Fruit fly (Drosophila melanogaster) whole organism, embryonic: ENCODE results near the gene CG43915.

Experiments
- Bteb2 ChIP-seq: fragments of 200-800 bp; sonication (Bioruptor generic); optimal IDR thresholded peaks from 2 replicates; lab custom pipeline; 2016; ENCODE audit warnings: missing biosample characterization, missing genetic modification characterization
- CG10209 ChIP-seq: fragments of 200-800 bp; sonication (Bioruptor generic); optimal IDR thresholded peaks from 3 replicates; lab custom pipeline; 2017; ENCODE audit warnings: missing biosample characterization, mild to moderate bottlenecking, missing genetic modification characterization, missing genetic modification reagents
- CG11560 ChIP-seq: fragments of 200-800 bp; sonication (Bioruptor generic); IDR thresholded peaks from 3 replicates; pipeline ENCODE4 v1.3.6; 2022; ENCODE audit warnings: missing biosample characterization, missing genetic modification characterization
- CG12104 ChIP-seq: fragments of 200-800 bp; sonication (Bioruptor generic); optimal IDR thresholded peaks from 3 replicates; lab custom pipeline; 2016; ENCODE audit warnings: missing biosample characterization, missing genetic modification characterization
- CG15601 ChIP-seq: fragments of 200-800 bp; sonication (Bioruptor generic); optimal IDR thresholded peaks from 3 replicates; lab custom pipeline; 2019; ENCODE audit warnings: missing biosample characterization, mild to moderate bottlenecking, missing genetic modification characterization, moderate library complexity
- CG15696 ChIP-seq: fragments of 200-800 bp; sonication (Bioruptor generic); optimal IDR thresholded peaks from 2 replicates; lab custom pipeline; 2019; ENCODE audit warnings: missing biosample characterization, mild to moderate bottlenecking, missing genetic modification characterization, moderate library complexity
- CG16863 ChIP-seq: fragments of 200-800 bp; sonication (Bioruptor generic); optimal IDR thresholded peaks from 3 replicates; lab custom pipeline; 2016; ENCODE audit warnings: missing biosample characterization, missing genetic modification characterization
- CG17802 ChIP-seq: fragments of 200-800 bp; sonication (Bioruptor generic); optimal IDR thresholded peaks from 2 replicates; lab custom pipeline; 2018; ENCODE audit warnings: missing biosample characterization, mild to moderate bottlenecking, missing genetic modification characterization, moderate library complexity
- CG18764 ChIP-seq: fragments of 200-800 bp; sonication (Bioruptor generic); optimal IDR thresholded peaks from 3 replicates; lab custom pipeline; 2016; ENCODE audit warnings: missing biosample characterization, missing genetic modification characterization
- CG2116 ChIP-seq: fragments of 200-800 bp; sonication (Bioruptor generic); optimal IDR thresholded peaks from 3 replicates; lab custom pipeline; 2018; ENCODE audit warnings: missing biosample characterization, mild to moderate bottlenecking, missing genetic modification characterization
- CG2199 ChIP-seq: fragments of 200-800 bp; sonication (Bioruptor generic); IDR thresholded peaks from 3 replicates; pipeline ENCODE4 v1.3.6; 2022; ENCODE audit warnings: missing biosample characterization, missing genetic modification characterization
- CG2712 ChIP-seq: fragments of 200-800 bp; optimal IDR thresholded peaks from 3 replicates; lab custom pipeline; 2019; ENCODE audit warnings: missing biosample characterization, mild to moderate bottlenecking, missing genetic modification characterization, moderate library complexity
- CG30431 ChIP-seq: fragments of 200-800 bp; sonication (Bioruptor generic); optimal IDR thresholded peaks from 2 replicates; lab custom pipeline; 2017; ENCODE audit warnings: missing biosample characterization, missing genetic modification characterization
- CG31365 ChIP-seq: fragments of 200-800 bp; sonication (Bioruptor generic); optimal IDR thresholded peaks from 2 replicates; lab custom pipeline; 2018; ENCODE audit warnings: missing biosample characterization, mild to moderate bottlenecking, missing genetic modification characterization
- CG3995 ChIP-seq: fragments of 200-800 bp; sonication (Bioruptor generic); optimal IDR thresholded peaks from 3 replicates; lab custom pipeline; 2016; ENCODE audit warnings: missing biosample characterization, missing genetic modification characterization
- CG4360 ChIP-seq: fragments of 200-800 bp; sonication (Bioruptor generic); IDR thresholded peaks from 2 replicates; pipeline ENCODE4 v1.3.6; 2022; ENCODE audit warnings: missing biosample characterization, missing genetic modification characterization
- CG4820 ChIP-seq: fragments of 200-800 bp; sonication (Bioruptor generic); optimal IDR thresholded peaks from 3 replicates; lab custom pipeline; 2016; ENCODE audit warnings: missing biosample characterization, missing genetic modification characterization
- CG7372 ChIP-seq: fragments of 200-800 bp; sonication (Bioruptor generic); IDR thresholded peaks from 2 replicates; pipeline ENCODE4 v1.3.6; 2022; ENCODE audit warnings: missing biosample characterization, missing genetic modification characterization
- CoRest ChIP-seq: fragments of 200-800 bp; sonication (Bioruptor generic); optimal IDR thresholded peaks from 3 replicates; lab custom pipeline; 2018; ENCODE audit warnings: missing biosample characterization, mild to moderate bottlenecking, missing genetic modification characterization, moderate library complexity
- D ChIP-seq, 2 experiments: fragments of 200-800 bp in 1 of 2; fragments of >200 bp in 1 of 2; sonication (Bioruptor generic) in 1 of 2; optimal IDR thresholded peaks; 2 replicates in 1 of 2; 3 replicates in 1 of 2; lab custom pipeline; 2017; ENCODE audit warnings: mild to moderate bottlenecking in 1 of 2, missing biosample characterization in 1 of 2, missing genetic modification characterization in 1 of 2, missing genetic modification reagents in 1 of 2
- Dip3 ChIP-seq: fragments of 200-800 bp; sonication (Bioruptor generic); optimal IDR thresholded peaks from 3 replicates; lab custom pipeline; 2016; ENCODE audit warnings: missing biosample characterization, missing genetic modification characterization
- Doc2 ChIP-seq: fragments of 200-800 bp; sonication (Bioruptor generic); IDR thresholded peaks from 2 replicates; pipeline ENCODE4 v1.3.6; 2022; ENCODE audit warnings: missing biosample characterization, missing genetic modification characterization
- Hey ChIP-seq: fragments of 200-800 bp; sonication (Bioruptor generic); optimal IDR thresholded peaks from 3 replicates; lab custom pipeline; 2018; ENCODE audit warnings: missing biosample characterization, mild to moderate bottlenecking, missing genetic modification characterization
- Hr39 ChIP-seq: fragments of >200 bp; optimal IDR thresholded peaks from 2 replicates; lab custom pipeline; 2017
- Nf-YB ChIP-seq: fragments of 200-800 bp; sonication (Bioruptor generic); optimal IDR thresholded peaks from 3 replicates; lab custom pipeline; 2019; ENCODE audit warnings: missing biosample characterization, mild to moderate bottlenecking, missing genetic modification characterization, moderate library complexity
- NfI ChIP-seq: fragments of 200-800 bp; sonication (Bioruptor generic); optimal IDR thresholded peaks from 3 replicates; lab custom pipeline; 2018; ENCODE audit warnings: missing biosample characterization, mild to moderate bottlenecking, missing genetic modification characterization, moderate library complexity
- Ssrp ChIP-seq: fragments of 200-800 bp; sonication (Bioruptor generic); optimal IDR thresholded peaks from 2 replicates; lab custom pipeline; 2018; ENCODE audit warnings: missing biosample characterization, mild to moderate bottlenecking, missing genetic modification characterization, moderate library complexity
- ac ChIP-seq: fragments of 200-800 bp; sonication (Bioruptor generic); optimal IDR thresholded peaks from 3 replicates; lab custom pipeline; 2017; ENCODE audit warnings: missing biosample characterization, mild to moderate bottlenecking, missing genetic modification characterization
- btn ChIP-seq: fragments of 200-800 bp; sonication (Bioruptor generic); optimal IDR thresholded peaks from 2 replicates; lab custom pipeline; 2016; ENCODE audit warnings: missing biosample characterization, missing genetic modification characterization
- fd102C ChIP-seq: fragments of 200-800 bp; sonication (Bioruptor generic); optimal IDR thresholded peaks from 2 replicates; lab custom pipeline; 2018; ENCODE audit warnings: missing biosample characterization, mild to moderate bottlenecking, missing genetic modification characterization, moderate library complexity
- fu2 ChIP-seq: fragments of 200-800 bp; sonication (Bioruptor generic); optimal IDR thresholded peaks from 2 replicates; lab custom pipeline; 2016; ENCODE audit warnings: missing biosample characterization, missing genetic modification characterization
- gcm ChIP-seq: fragments of 200-800 bp; sonication (Bioruptor generic); optimal IDR thresholded peaks from 2 replicates; lab custom pipeline; 2019; ENCODE audit warnings: missing biosample characterization, mild to moderate bottlenecking, missing genetic modification characterization, moderate library complexity
- h ChIP-seq: fragments of >200 bp; optimal IDR thresholded peaks from 2 replicates; lab custom pipeline; 2017
- insv ChIP-seq, 2 experiments: fragments of 200-800 bp; sonication (Bioruptor generic); optimal IDR thresholded peaks; 3 replicates each; lab custom pipeline; 2016 to 2018; ENCODE audit warnings: missing biosample characterization in 2 of 2, missing genetic modification characterization in 2 of 2
- kni ChIP-seq: fragments of 200-800 bp; sonication (Bioruptor generic); optimal IDR thresholded peaks from 3 replicates; lab custom pipeline; 2017; ENCODE audit warnings: mild to moderate bottlenecking, missing biosample characterization, missing genetic modification reagents, missing genetic modification characterization
- lov ChIP-seq, 2 experiments: fragments of 200-800 bp in 1 of 2; fragments of >200 bp in 1 of 2; sonication (Bioruptor generic) in 1 of 2; IDR thresholded peaks in 1 of 2; optimal IDR thresholded peaks in 1 of 2; 2 replicates in 1 of 2; 3 replicates in 1 of 2; pipeline versions ENCODE4 v1.3.6 to Lab custom; 2017 to 2022; ENCODE audit warnings: missing biosample characterization in 1 of 2, missing genetic modification characterization in 1 of 2
- prd ChIP-seq, 3 experiments: fragments of >200 bp in 2 of 3; fragments of 200-800 bp in 1 of 3; sonication (Bioruptor generic) in 1 of 3; optimal IDR thresholded peaks in 2 of 3; IDR thresholded peaks in 1 of 3; 2 replicates in 2 of 3; 3 replicates in 1 of 3; pipeline versions ENCODE4 v1.3.6 to Lab custom; 2017 to 2022; ENCODE audit warnings: missing biosample characterization in 1 of 3, missing genetic modification characterization in 1 of 3
- pros ChIP-seq: fragments of 200-800 bp; sonication (Bioruptor generic); optimal IDR thresholded peaks from 3 replicates; lab custom pipeline; 2019; ENCODE audit warnings: missing biosample characterization, mild to moderate bottlenecking, missing genetic modification characterization, moderate library complexity
- ranshi ChIP-seq: fragments of 200-800 bp; sonication (Bioruptor generic); IDR thresholded peaks from 2 replicates; pipeline ENCODE4 v1.3.6; 2022; ENCODE audit warnings: missing biosample characterization, missing genetic modification characterization
- sc ChIP-seq, 3 experiments: fragments of >200 bp in 2 of 3; fragments of 200-800 bp in 1 of 3; sonication (Bioruptor generic) in 1 of 3; optimal IDR thresholded peaks; 2 replicates in 2 of 3; 3 replicates in 1 of 3; lab custom pipeline; 2017; ENCODE audit warnings: mild to moderate bottlenecking in 1 of 3, missing biosample characterization in 1 of 3, missing genetic modification characterization in 1 of 3, missing genetic modification reagents in 1 of 3
- scrt ChIP-seq: fragments of 200-800 bp; sonication (Bioruptor generic); optimal IDR thresholded peaks from 2 replicates; lab custom pipeline; 2018; ENCODE audit warnings: missing biosample characterization, mild to moderate bottlenecking, missing genetic modification characterization, moderate library complexity
- shn ChIP-seq: fragments of 200-800 bp; sonication (Bioruptor generic); optimal IDR thresholded peaks from 3 replicates; lab custom pipeline; 2016; ENCODE audit warnings: missing biosample characterization, missing genetic modification characterization
- tap ChIP-seq: fragments of 200-800 bp; optimal IDR thresholded peaks from 3 replicates; lab custom pipeline; 2019; ENCODE audit warnings: missing biosample characterization, mild to moderate bottlenecking, missing genetic modification characterization, moderate library complexity
- twi ChIP-seq: fragments of 200-800 bp; optimal IDR thresholded peaks from 2 replicates; lab custom pipeline; 2019; ENCODE audit warnings: missing biosample characterization, mild to moderate bottlenecking, missing genetic modification characterization, moderate library complexity
- wor ChIP-seq: fragments of 200-800 bp; sonication (Bioruptor generic); IDR thresholded peaks from 2 replicates; pipeline ENCODE4 v1.3.6; 2022; ENCODE audit warnings: missing biosample characterization, missing genetic modification characterization
- zen ChIP-seq: fragments of 200-800 bp; sonication (Bioruptor generic); optimal IDR thresholded peaks from 3 replicates; lab custom pipeline; 2018; ENCODE audit warnings: missing biosample characterization, mild to moderate bottlenecking, missing genetic modification characterization, moderate library complexity

Gene CG43915

DNA sequence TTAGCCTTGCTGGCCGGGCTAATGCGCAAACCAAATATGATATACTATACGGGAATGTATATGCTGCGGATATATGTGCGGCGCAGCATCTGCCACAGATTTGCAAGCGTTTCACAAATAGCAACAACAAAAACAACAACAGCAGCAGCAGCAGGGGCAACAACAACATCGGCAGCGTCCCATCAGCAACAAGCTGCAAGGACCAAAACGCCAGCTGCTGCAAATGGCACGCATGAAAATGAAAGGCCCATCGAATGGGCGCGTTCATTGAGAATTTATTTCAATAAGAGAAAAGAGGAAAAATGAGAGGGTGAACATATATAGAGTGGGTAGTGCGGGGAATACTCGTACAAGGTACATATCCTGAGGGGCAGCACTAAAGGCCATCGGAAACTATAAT lies 3.7 kb downstream of the CG43915 start:
- TF ChIP-seq D (optimal IDR thresholded peaks at IDR 0.05; lab: Kevin White, UChicago) (peak; percentile 0), D (GFP tag; optimal IDR thresholded peaks at IDR 0.05; lab: Kevin White, UChicago) (no peak), insv (GFP tag; optimal IDR thresholded peaks at IDR 0.05; lab: Kevin White, UChicago) (no peak), CG2199 (GFP tag; lab: Robert Waterston, UW) (0 out of 3 replicates have a peak, but pooled peaks have one; percentile 54), ac (GFP tag; lab: Kevin White, UChicago) (peak; percentile 32), CG4360 (peak; percentile 98), Bteb2 (GFP tag; lab: Kevin White, UChicago) (no peak), CG17802 (tag; lab: Kevin White, UChicago) (no peak), Doc2 (no peak), pros (GFP tag; lab: Kevin White, UChicago) (peak; percentile 92), tap (tag; lab: Kevin White, UChicago) (peak; percentile 61), scrt (peak; percentile 79)

DNA sequence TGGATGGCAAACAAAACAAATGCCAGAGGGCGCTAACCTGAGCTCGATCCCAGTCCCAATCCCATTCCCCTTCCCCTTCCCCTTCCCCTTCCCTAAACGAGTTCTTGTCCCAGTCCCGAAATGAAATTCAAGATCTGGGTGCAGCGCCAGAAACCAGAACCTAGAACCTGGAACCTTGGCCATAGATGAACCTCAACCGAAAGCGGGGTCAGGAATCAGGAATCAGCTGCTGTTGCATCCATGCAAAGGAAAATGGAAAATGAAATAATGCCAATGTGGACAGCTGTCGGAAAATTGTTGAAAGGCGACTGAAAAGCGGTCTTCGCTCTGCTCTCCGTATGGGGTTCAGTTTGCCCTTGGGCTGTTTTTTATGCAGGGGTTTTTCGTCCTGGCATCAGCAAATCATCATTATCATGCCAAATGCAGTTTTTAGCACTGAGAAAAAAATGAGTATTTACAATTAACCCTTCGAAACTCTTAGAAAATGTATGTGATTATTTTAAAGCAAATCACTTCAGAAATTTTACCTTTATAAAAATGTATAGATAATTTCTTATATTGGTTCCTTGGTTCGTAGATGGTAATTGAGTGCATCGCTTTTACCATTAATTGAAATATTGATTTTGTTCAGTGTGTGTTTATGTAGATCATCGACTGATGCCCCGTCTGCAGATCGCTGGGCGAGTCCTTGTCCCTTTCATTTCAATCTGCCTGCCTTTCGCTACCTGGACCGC lies 5.1 kb downstream of the CG43915 start:
- TF ChIP-seq twi (tag; lab: Kevin White, UChicago), result peak; percentile 2
- TF ChIP-seq CG10209, result peak; percentile 9
- no peak for TF ChIP-seq Dip3 (GFP tag; lab: Kevin White, UChicago)
- no peak for TF ChIP-seq D (optimal IDR thresholded peaks at IDR 0.05; lab: Kevin White, UChicago)
- peak; percentile 14 for TF ChIP-seq D (GFP tag; optimal IDR thresholded peaks at IDR 0.05; lab: Kevin White, UChicago)
- peak; percentile 8 for TF ChIP-seq CoRest (tag; lab: Kevin White, UChicago)
- TF ChIP-seq Hr39 (lab: Kevin White, UChicago), result no peak
- TF ChIP-seq h, result no peak
- TF ChIP-seq shn, result no peak
- TF ChIP-seq CG11560 (tag; lab: Robert Waterston, UW), result no peak
- peak; percentile 87 for TF ChIP-seq CG15696
- no peak for TF ChIP-seq prd (optimal IDR thresholded peaks at IDR 0.05; lab: Kevin White, UChicago)
- peak; percentile 77 for TF ChIP-seq prd (GFP tag; IDR thresholded peaks at IDR 0.05; lab: Robert Waterston, UW)
- no peak for TF ChIP-seq sc (optimal IDR thresholded peaks at IDR 0.05; lab: Kevin White, UChicago)
- TF ChIP-seq sc (GFP tag; optimal IDR thresholded peaks at IDR 0.05; lab: Kevin White, UChicago), result peak; percentile 22
- no peak for TF ChIP-seq ranshi (GFP tag; lab: Robert Waterston, UW)
- TF ChIP-seq CG30431, result no peak
- TF ChIP-seq CG15601 (tag; lab: Kevin White, UChicago), result peak; percentile 29
- no peak for TF ChIP-seq CG31365 (tag; lab: Kevin White, UChicago)
- peak; percentile 19 for TF ChIP-seq gcm (GFP tag; lab: Kevin White, UChicago)
- no peak for TF ChIP-seq CG18764
- TF ChIP-seq CG12104 (GFP tag; lab: Kevin White, UChicago), result no peak
- peak; percentile 9 for TF ChIP-seq kni (GFP tag; lab: Kevin White, UChicago)
- TF ChIP-seq Ssrp (tag; lab: Kevin White, UChicago), result peak; percentile 39
- TF ChIP-seq Hey (tag; lab: Kevin White, UChicago), result no peak
- peak; percentile 90 for TF ChIP-seq zen (tag; lab: Kevin White, UChicago)
- no peak for TF ChIP-seq CG3995 (GFP tag; lab: Kevin White, UChicago)
- TF ChIP-seq CG7372 (GFP tag; lab: Robert Waterston, UW), result no peak
- TF ChIP-seq fu2 (GFP tag; lab: Kevin White, UChicago), result no peak
- TF ChIP-seq NfI (GFP tag; lab: Kevin White, UChicago), result no peak
- TF ChIP-seq btn, result no peak
- peak; percentile 78 for TF ChIP-seq CG2712 (tag; lab: Kevin White, UChicago)
- peak; percentile 39 for TF ChIP-seq fd102C (GFP tag; lab: Kevin White, UChicago)
- TF ChIP-seq CG4820, result peak; percentile 12
- TF ChIP-seq Nf-YB, result peak; percentile 2
- TF ChIP-seq CG16863 (GFP tag; lab: Kevin White, UChicago), result no peak
- TF ChIP-seq wor (GFP tag; lab: Robert Waterston, UW), result no peak
- no peak for TF ChIP-seq CG2116
- no peak for TF ChIP-seq lov (optimal IDR thresholded peaks at IDR 0.05; lab: Kevin White, UChicago)
- TF ChIP-seq lov (GFP tag; IDR thresholded peaks at IDR 0.05; lab: Robert Waterston, UW), result 0 out of 3 replicates have a peak, but pooled peaks have one; percentile 14
